Worm (Caenorhabditis elegans) whole organism, L4/young adult: ENCODE data around the gene Y39A1A.21.

Experiments used
- W03F9.2 ChIP-seq: fragments of 150-350 bp; optimal IDR thresholded peaks from 2 replicates; lab custom pipeline; 2014; ENCODE audit warnings: missing biosample characterization, missing genetic modification characterization
- dao-5 ChIP-seq: sonication (generic microtip); optimal IDR thresholded peaks from 2 replicates; lab custom pipeline; 2016; ENCODE audit warnings: missing genotype, missing genetic modification characterization, moderate library complexity, missing compliant biosample characterization
- him-1 ChIP-seq: sonication (generic microtip); optimal IDR thresholded peaks from 2 replicates; lab custom pipeline; 2016; ENCODE audit warnings: missing genotype, missing genetic modification reagents, missing genetic modification characterization, missing compliant biosample characterization

Gene Y39A1A.21

ce11 chrIII:10656069-10656468 is 50.8 kb downstream of the Y39A1A.21 start:
- no peak for TF ChIP-seq him-1
- TF ChIP-seq W03F9.2 = no peak
- TF ChIP-seq dao-5 (tag; lab: Kevin White, UChicago) = no peak

ce11 chrIII:10654718-10655117 is 52.1 kb downstream of the Y39A1A.21 start, which contains the start of gene cnt-2:
Gene cnt-2 (plus strand): TSS chrIII:10655018.
- TF ChIP-seq dao-5 (tag; lab: Kevin White, UChicago) (no peak), W03F9.2 (no peak), him-1 (no peak)

- TF ChIP-seq dao-5 (tag; lab: Kevin White, UChicago) (no peak), W03F9.2 (no peak), him-1 (no peak)
Observed at ce11 chrIII:10653479-10653878, 53.3 kb downstream of the Y39A1A.21 start.

ce11 chrIII:10652833-10653232 is 54.0 kb downstream of the Y39A1A.21 start:
- no peak for TF ChIP-seq him-1
- TF ChIP-seq dao-5 (tag; lab: Kevin White, UChicago) = no peak
- no peak for TF ChIP-seq W03F9.2

- TF ChIP-seq W03F9.2 = no peak
- TF ChIP-seq him-1 = no peak
- TF ChIP-seq dao-5 (tag; lab: Kevin White, UChicago) = no peak
Observed at ce11 chrIII:10651634-10652033, 55.2 kb downstream of the Y39A1A.21 start.
